Worm (Caenorhabditis elegans) whole organism, L4/young adult: Measurements from ENCODE around the gene sru-48.

Experiments used
- dao-5 ChIP-seq: sonication (generic microtip); optimal IDR thresholded peaks from 2 replicates; lab custom pipeline; 2016; ENCODE audit warnings: missing genotype, missing genetic modification characterization, moderate library complexity, missing compliant biosample characterization
- him-1 ChIP-seq: sonication (generic microtip); optimal IDR thresholded peaks from 2 replicates; lab custom pipeline; 2016; ENCODE audit warnings: missing genotype, missing genetic modification reagents, missing genetic modification characterization, missing compliant biosample characterization

DNA sequence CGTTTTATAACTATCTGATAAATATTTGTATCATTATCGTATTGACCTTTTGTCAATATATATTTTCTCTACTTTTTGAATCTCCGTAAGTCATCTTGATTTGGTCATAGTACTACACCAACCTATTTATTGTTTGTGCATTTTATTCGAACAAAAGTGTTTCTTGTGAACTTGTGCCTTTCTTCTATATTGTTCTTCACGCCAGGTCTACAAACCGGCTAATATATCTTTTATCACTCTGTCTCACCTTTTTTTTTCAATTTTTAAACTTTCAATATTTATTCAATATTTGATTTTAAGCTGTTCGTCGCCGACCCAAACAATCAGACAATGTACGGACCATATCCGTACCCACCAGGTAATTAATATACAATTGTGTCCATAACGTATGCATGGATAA lies 36.1 kb downstream of the sru-48 start, which contains the start of gene hrpa-2:
- TF ChIP-seq dao-5 (no peak), him-1 (tag; lab: Kevin White, UChicago) (no peak)
